Worm (Caenorhabditis elegans) whole organism, late embryonic: ENCODE results near the gene nhr-146.

ENCODE experiments used
- T23F11.4 ChIP-seq: fragments of 200-800 bp; sonication (Bioruptor generic); optimal IDR thresholded peaks from 2 replicates; lab custom pipeline; 2018; ENCODE audit warnings: mild to moderate bottlenecking, missing genetic modification characterization, missing compliant biosample characterization
- Y22D7AL.16 ChIP-seq: sonication (generic microtip); optimal IDR thresholded peaks from 2 replicates; lab custom pipeline; 2016; ENCODE audit warnings: missing genetic modification characterization, missing compliant biosample characterization
- ama-1 ChIP-seq: fragments of 150-350 bp; optimal IDR thresholded peaks from 2 replicates; lab custom pipeline; 2014
- ceh-14 ChIP-seq: sonication (generic microtip); optimal IDR thresholded peaks from 2 replicates; lab custom pipeline; 2016; ENCODE audit warnings: missing genotype, missing genetic modification characterization, missing compliant biosample characterization
- ceh-22 ChIP-seq: sonication (generic microtip); optimal IDR thresholded peaks from 2 replicates; lab custom pipeline; 2017; ENCODE audit warnings: missing biosample characterization, missing genetic modification characterization
- ceh-6 ChIP-seq: fragments of 200-800 bp; sonication (Bioruptor generic); optimal IDR thresholded peaks from 2 replicates; lab custom pipeline; 2018; ENCODE audit warnings: mild to moderate bottlenecking, missing genetic modification characterization, missing compliant biosample characterization
- elt-2 ChIP-seq: sonication (generic microtip); optimal IDR thresholded peaks from 2 replicates; lab custom pipeline; 2016; ENCODE audit warnings: missing genetic modification reagents, missing genetic modification characterization, missing compliant biosample characterization
- elt-4 ChIP-seq: sonication (generic microtip); optimal IDR thresholded peaks from 2 replicates; lab custom pipeline; 2016; ENCODE audit warnings: missing genetic modification characterization, missing compliant biosample characterization
- ets-4 ChIP-seq: sonication (generic microtip); optimal IDR thresholded peaks from 2 replicates; lab custom pipeline; 2016; ENCODE audit warnings: missing genetic modification characterization, missing compliant biosample characterization
- eyg-1 ChIP-seq: sonication (generic microtip); optimal IDR thresholded peaks from 2 replicates; lab custom pipeline; 2016; ENCODE audit warnings: missing genotype, missing genetic modification characterization, missing compliant biosample characterization
- fkh-10 ChIP-seq: fragments of 150-350 bp; optimal IDR thresholded peaks from 2 replicates; lab custom pipeline; 2014; ENCODE audit warnings: missing biosample characterization, missing genetic modification reagents, missing genetic modification characterization
- fkh-6 ChIP-seq: sonication (generic microtip); optimal IDR thresholded peaks from 2 replicates; lab custom pipeline; 2016; ENCODE audit warnings: missing genetic modification characterization, missing compliant biosample characterization
- hlh-30 ChIP-seq: sonication (generic microtip); optimal IDR thresholded peaks from 2 replicates; lab custom pipeline; 2017; ENCODE audit warnings: antibody characterized with exemption, missing genetic modification characterization, missing compliant biosample characterization; ENCODE audit not compliant: insufficient read depth
- hlh-8 ChIP-seq: sonication (generic microtip); optimal IDR thresholded peaks from 2 replicates; lab custom pipeline; 2016; ENCODE audit warnings: missing genotype, missing genetic modification characterization, missing compliant biosample characterization
- lim-6 ChIP-seq: sonication (generic microtip); optimal IDR thresholded peaks from 2 replicates; lab custom pipeline; 2016; ENCODE audit warnings: missing genetic modification characterization, missing compliant biosample characterization
- odd-2 ChIP-seq: sonication (generic microtip); optimal IDR thresholded peaks from 2 replicates; lab custom pipeline; 2017; ENCODE audit warnings: antibody characterized with exemption, mild to moderate bottlenecking, missing genetic modification characterization, missing compliant biosample characterization
- pax-1 ChIP-seq: fragments of 150-350 bp; optimal IDR thresholded peaks from 2 replicates; lab custom pipeline; 2014; ENCODE audit warnings: missing biosample characterization, missing genetic modification characterization
- pha-4 ChIP-seq: fragments of 150-350 bp; optimal IDR thresholded peaks from 2 replicates; lab custom pipeline; 2018; ENCODE audit warnings: missing biosample characterization, missing genetic modification reagents, missing genetic modification characterization
- pqm-1 ChIP-seq: sonication (generic microtip); optimal IDR thresholded peaks from 2 replicates; lab custom pipeline; 2016; ENCODE audit warnings: missing genetic modification characterization, missing compliant biosample characterization
- pros-1 ChIP-seq: fragments of 150-350 bp; optimal IDR thresholded peaks from 2 replicates; lab custom pipeline; 2014; ENCODE audit warnings: missing biosample characterization, missing genetic modification reagents, missing genetic modification characterization
- sdc-2 ChIP-seq: sonication (generic microtip); optimal IDR thresholded peaks from 2 replicates; lab custom pipeline; 2016; ENCODE audit warnings: missing genotype, missing genetic modification characterization, missing compliant biosample characterization
- tbx-7 ChIP-seq: sonication (generic microtip); optimal IDR thresholded peaks from 2 replicates; lab custom pipeline; 2016; ENCODE audit warnings: missing genotype, missing genetic modification characterization, missing compliant biosample characterization
- unc-42 ChIP-seq: sonication (generic microtip); optimal IDR thresholded peaks from 2 replicates; lab custom pipeline; 2016; ENCODE audit warnings: missing genotype, missing genetic modification characterization, missing compliant biosample characterization
- unc-55 ChIP-seq: sonication (generic microtip); optimal IDR thresholded peaks from 2 replicates; lab custom pipeline; 2017; ENCODE audit warnings: missing biosample characterization, missing genetic modification reagents, missing genetic modification characterization

nhr-146 gene

DNA sequence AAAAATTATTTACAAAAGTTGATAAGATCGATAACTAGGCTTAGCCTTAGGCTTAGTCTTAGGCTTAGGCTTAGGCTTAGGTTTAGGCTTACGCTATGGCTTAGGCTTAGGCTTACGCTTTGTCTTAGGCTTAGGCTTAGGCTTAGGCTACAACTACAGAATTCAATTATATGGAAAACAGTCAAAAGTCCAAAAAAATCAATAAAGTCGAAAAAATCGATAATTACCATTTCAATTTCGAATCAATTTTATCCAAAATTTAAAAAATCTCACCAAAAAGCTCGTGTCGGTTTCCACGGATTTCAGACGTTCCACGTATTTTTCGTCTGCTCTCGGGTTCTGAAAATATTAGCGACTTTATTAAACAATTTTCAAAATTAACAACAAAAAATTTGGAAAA is 50.3 kb downstream of the nhr-146 start:
- TF ChIP-seq pros-1 (tag; lab: Kevin White, UChicago) (no peak), ceh-22 (no peak), T23F11.4 (GFP tag; lab: Kevin White, UChicago) (no peak), Y22D7AL.16 (tag; lab: Kevin White, UChicago) (no peak), fkh-6 (tag; lab: Kevin White, UChicago) (no peak), lim-6 (tag; lab: Kevin White, UChicago) (no peak), sdc-2 (tag; lab: Kevin White, UChicago) (no peak), ceh-14 (no peak), hlh-30 (tag; lab: Kevin White, UChicago) (no peak), unc-42 (tag; lab: Kevin White, UChicago) (no peak), ama-1 (no peak), ceh-6 (GFP tag; lab: Kevin White, UChicago) (no peak), pha-4 (tag; lab: Kevin White, UChicago) (no peak), pax-1 (no peak), elt-2 (no peak), eyg-1 (tag; lab: Kevin White, UChicago) (no peak), pqm-1 (tag; lab: Kevin White, UChicago) (no peak), hlh-8 (tag; lab: Kevin White, UChicago) (no peak)

- TF ChIP-seq tbx-7 (no peak), Y22D7AL.16 (tag; lab: Kevin White, UChicago) (no peak), fkh-10 (GFP tag; lab: Kevin White, UChicago) (no peak), ets-4 (no peak), elt-4 (tag; lab: Kevin White, UChicago) (no peak), odd-2 (tag; lab: Kevin White, UChicago) (no peak), unc-42 (tag; lab: Kevin White, UChicago) (no peak), unc-55 (GFP tag; lab: Kevin White, UChicago) (no peak)
- TF ChIP-seq, all 69 proteins: peak for 0
Observed at ce11 chrIV:1679227-1679626, 52.6 kb downstream of the nhr-146 start.
